Worm (Caenorhabditis elegans) whole organism, L4 larva: ENCODE results near the gene F54B3.1.

Experiments used
- Y105C5A.15 ChIP-seq: fragments of 200-800 bp; sonication (Bioruptor generic); IDR thresholded peaks from 2 replicates; pipeline ENCODE4 v1.3.6; 2022; ENCODE audit warnings: missing genetic modification characterization, missing compliant biosample characterization
- egl-43 ChIP-seq: fragments of 200-800 bp; sonication (Bioruptor generic); IDR thresholded peaks from 2 replicates; pipeline ENCODE4 v1.3.6; 2022; ENCODE audit warnings: missing genetic modification reagents, missing genetic modification characterization, missing compliant biosample characterization
- fkh-10 ChIP-seq: fragments of 150-350 bp; optimal IDR thresholded peaks from 2 replicates; lab custom pipeline; 2014; ENCODE audit warnings: missing biosample characterization, missing genetic modification reagents, missing genetic modification characterization
- jun-1 ChIP-seq: fragments of 150-350 bp; optimal IDR thresholded peaks from 2 replicates; lab custom pipeline; 2014; ENCODE audit warnings: missing biosample characterization, missing genetic modification reagents, missing genetic modification characterization
- lin-15B ChIP-seq: fragments of 150-350 bp; sonication (generic microtip); optimal IDR thresholded peaks from 3 replicates; lab custom pipeline; 2014; ENCODE audit warnings: missing biosample characterization, missing genetic modification characterization
- lin-38 ChIP-seq: fragments of 200-800 bp; sonication (Bioruptor generic); IDR thresholded peaks from 2 replicates; pipeline ENCODE4 v1.3.6; 2022; ENCODE audit warnings: missing genetic modification reagents, missing genetic modification characterization, missing compliant biosample characterization
- lsy-2 ChIP-seq, 2 experiments: fragments of 150-350 bp in 1 of 2; sonication (generic microtip) in 1 of 2; optimal IDR thresholded peaks; 2 replicates each; lab custom pipeline; 2014 to 2017; ENCODE audit warnings: missing biosample characterization in 2 of 2, missing genetic modification characterization in 2 of 2
- pha-4 ChIP-seq, 2 experiments: fragments of 150-350 bp in 1 of 2; fragments of 200-800 bp in 1 of 2; sonication (Bioruptor generic) in 1 of 2; IDR thresholded peaks in 1 of 2; optimal IDR thresholded peaks in 1 of 2; 2 replicates each; pipeline versions ENCODE4 v1.3.6 to Lab custom; 2014 to 2022; ENCODE audit warnings: missing genetic modification characterization in 2 of 2, missing genetic modification reagents in 2 of 2, missing biosample characterization in 1 of 2, missing compliant biosample characterization in 1 of 2
- unc-39 ChIP-seq: sonication (generic microtip); optimal IDR thresholded peaks from 2 replicates; lab custom pipeline; 2017; ENCODE audit warnings: missing biosample characterization, missing genetic modification characterization
- zag-1 ChIP-seq: fragments of 150-350 bp; optimal IDR thresholded peaks from 2 replicates; lab custom pipeline; 2014; ENCODE audit warnings: missing biosample characterization, missing genetic modification characterization
- ztf-7 ChIP-seq: fragments of 150-350 bp; optimal IDR thresholded peaks from 2 replicates; lab custom pipeline; 2014; ENCODE audit warnings: missing biosample characterization, missing genetic modification characterization

- TF ChIP-seq lin-15B (tag; lab: Kevin White, UChicago) (no peak), Y105C5A.15 (GFP tag; lab: Robert Waterston, UW) (no peak), zag-1 (no peak), lsy-2 (tag; optimal IDR thresholded peaks at IDR 0.05; lab: Kevin White, UChicago) (no peak), ztf-7 (tag; lab: Kevin White, UChicago) (no peak), lin-38 (GFP tag; lab: Robert Waterston, UW) (no peak), pha-4 (GFP tag; IDR thresholded peaks at IDR 0.05; lab: Robert Waterston, UW) (no peak), pha-4 (tag; optimal IDR thresholded peaks at IDR 0.05; lab: Kevin White, UChicago) (no peak), jun-1 (tag; lab: Kevin White, UChicago) (no peak), fkh-10 (GFP tag; lab: Kevin White, UChicago) (no peak), egl-43 (GFP tag; lab: Robert Waterston, UW) (no peak), unc-39 (no peak)
Observed at ce11 chrII:10230972-10231371, 20.1 kb upstream of the F54B3.1 start, which contains the start of gene T01E8.8.
